Worm (Caenorhabditis elegans) whole organism, L1 larva: ENCODE data around the gene gpla-1.
A peak's percentile ranks its signal among the peaks of the same experiment; 100 is the strongest.

ENCODE experiments used
- C04F5.9 ChIP-seq: sonication (generic microtip); optimal IDR thresholded peaks from 2 replicates; lab custom pipeline; 2016; ENCODE audit warnings: missing genetic modification characterization, missing compliant biosample characterization
- C34B4.2 ChIP-seq: sonication (generic microtip); optimal IDR thresholded peaks from 2 replicates; lab custom pipeline; 2017; ENCODE audit warnings: mild to moderate bottlenecking, missing genetic modification characterization, missing compliant biosample characterization
- Y116A8C.19 ChIP-seq: sonication (generic microtip); optimal IDR thresholded peaks from 2 replicates; lab custom pipeline; 2016; ENCODE audit warnings: missing compliant biosample characterization, missing genetic modification characterization, borderline replicate concordance
- aly-2 ChIP-seq: fragments of 150-350 bp; optimal IDR thresholded peaks from 2 replicates; lab custom pipeline; 2014; ENCODE audit warnings: missing biosample characterization, missing genetic modification characterization
- ama-1 ChIP-seq: fragments of 150-350 bp; optimal IDR thresholded peaks from 2 replicates; lab custom pipeline; 2014
- blmp-1 ChIP-seq: fragments of 150-350 bp; optimal IDR thresholded peaks from 2 replicates; lab custom pipeline; 2014; ENCODE audit warnings: missing biosample characterization, missing genetic modification characterization
- ceh-63 ChIP-seq: fragments of 200-800 bp; sonication (Bioruptor generic); optimal IDR thresholded peaks from 2 replicates; lab custom pipeline; 2018; ENCODE audit warnings: mild to moderate bottlenecking, missing genetic modification characterization, missing compliant biosample characterization
- ceh-8 ChIP-seq: fragments of 200-800 bp; sonication (Bioruptor generic); optimal IDR thresholded peaks from 2 replicates; lab custom pipeline; 2018; ENCODE audit warnings: mild to moderate bottlenecking, missing genetic modification characterization, moderate library complexity, missing compliant biosample characterization
- ceh-82 ChIP-seq, 3 experiments: fragments of 150-350 bp in 1 of 3; sonication (generic microtip) in 2 of 3; optimal IDR thresholded peaks; 2 replicates each; lab custom pipeline; 2014 to 2017; ENCODE audit warnings: missing biosample characterization in 3 of 3, missing genetic modification characterization in 3 of 3
- ceh-88 ChIP-seq: fragments of 200-800 bp; sonication (Bioruptor generic); IDR thresholded peaks from 2 replicates; pipeline ENCODE4 v1.3.6; 2022; ENCODE audit warnings: missing genetic modification characterization, missing compliant biosample characterization
- ceh-90 ChIP-seq: sonication (generic microtip); optimal IDR thresholded peaks from 2 replicates; lab custom pipeline; 2016; ENCODE audit warnings: missing genetic modification characterization, missing compliant biosample characterization
- ces-1 ChIP-seq: fragments of 150-350 bp; optimal IDR thresholded peaks from 2 replicates; lab custom pipeline; 2014; ENCODE audit warnings: missing biosample characterization, missing genetic modification reagents, missing genetic modification characterization
- dpl-1 ChIP-seq, 3 experiments: fragments of 150-350 bp in 2 of 3; sonication (generic microtip) in 1 of 3; optimal IDR thresholded peaks; 2 replicates each; lab custom pipeline; 2014 to 2017; ENCODE audit warnings: missing biosample characterization in 3 of 3, missing genetic modification characterization in 3 of 3, missing genetic modification reagents in 3 of 3
- efl-1 ChIP-seq, 4 experiments: fragments of 150-350 bp; optimal IDR thresholded peaks in 3 of 4; peaks in 1 of 4; 1 replicate in 1 of 4; 2 replicates in 3 of 4; lab custom pipeline; 2014; ENCODE audit warnings: missing biosample characterization in 2 of 4, missing genetic modification characterization in 2 of 4, missing genetic modification reagents in 2 of 4
- egl-27 ChIP-seq, 2 experiments: fragments of 150-350 bp in 1 of 2; sonication (generic microtip); optimal IDR thresholded peaks; 3 replicates each; lab custom pipeline; 2017 to 2018; ENCODE audit warnings: missing biosample characterization in 2 of 2, missing genetic modification characterization in 2 of 2, missing genetic modification reagents in 2 of 2
- elt-2 ChIP-seq: sonication (generic microtip); optimal IDR thresholded peaks from 2 replicates; lab custom pipeline; 2016; ENCODE audit warnings: missing genetic modification characterization, mild to moderate bottlenecking, inconsistent platforms, missing compliant biosample characterization, missing genetic modification reagents
- elt-3 ChIP-seq, 6 experiments: fragments of 150-350 bp in 1 of 6; sonication (generic microtip); optimal IDR thresholded peaks; 2 replicates each; lab custom pipeline; 2017 to 2018; ENCODE audit warnings: missing biosample characterization in 6 of 6, missing genetic modification characterization in 6 of 6, inconsistent platforms in 1 of 6
- fkh-10 ChIP-seq: sonication (generic microtip); optimal IDR thresholded peaks from 2 replicates; lab custom pipeline; 2017; ENCODE audit warnings: missing biosample characterization, missing genetic modification reagents, missing genetic modification characterization
- fkh-4 ChIP-seq: sonication (generic microtip); optimal IDR thresholded peaks from 2 replicates; lab custom pipeline; 2016; ENCODE audit warnings: missing compliant biosample characterization, missing genetic modification characterization, borderline replicate concordance
- fkh-8 ChIP-seq: sonication (generic microtip); optimal IDR thresholded peaks from 2 replicates; lab custom pipeline; 2016; ENCODE audit warnings: mild to moderate bottlenecking, missing genetic modification characterization, missing compliant biosample characterization
- hlh-4 ChIP-seq: sonication (generic microtip); optimal IDR thresholded peaks from 2 replicates; lab custom pipeline; 2016; ENCODE audit warnings: mild to moderate bottlenecking, missing genetic modification characterization, missing compliant biosample characterization
- lin-13 ChIP-seq: fragments of 150-350 bp; optimal IDR thresholded peaks from 2 replicates; lab custom pipeline; 2014; ENCODE audit warnings: missing biosample characterization, missing genetic modification reagents, missing genetic modification characterization
- lin-14 ChIP-seq: fragments of 200-800 bp; sonication (Bioruptor generic); optimal IDR thresholded peaks from 2 replicates; lab custom pipeline; 2018; ENCODE audit warnings: mild to moderate bottlenecking, missing genetic modification characterization, moderate library complexity, missing compliant biosample characterization
- lin-35 ChIP-seq, 2 experiments: fragments of 150-350 bp; optimal IDR thresholded peaks; 2 replicates each; lab custom pipeline; 2014; ENCODE audit warnings: missing biosample characterization in 2 of 2, missing genetic modification characterization in 2 of 2, missing genetic modification reagents in 2 of 2
- lin-39 ChIP-seq: fragments of 150-350 bp; optimal IDR thresholded peaks from 2 replicates; lab custom pipeline; 2014; ENCODE audit warnings: missing biosample characterization, missing genetic modification reagents, missing genetic modification characterization
- lir-3 ChIP-seq: sonication (generic microtip); optimal IDR thresholded peaks from 2 replicates; lab custom pipeline; 2016; ENCODE audit warnings: mild to moderate bottlenecking, missing genetic modification characterization, moderate library complexity, missing compliant biosample characterization; ENCODE audit not compliant: poor library complexity
- lsy-2 ChIP-seq, 2 experiments: fragments of 150-350 bp; optimal IDR thresholded peaks; 2 replicates each; lab custom pipeline; 2014; ENCODE audit warnings: missing biosample characterization in 2 of 2, missing genetic modification characterization in 2 of 2
- mab-9 ChIP-seq: fragments of 200-800 bp; sonication (Bioruptor generic); IDR thresholded peaks from 2 replicates; pipeline ENCODE4 v1.3.6; 2022; ENCODE audit warnings: missing genetic modification reagents, missing genetic modification characterization, missing compliant biosample characterization
- nhr-11 ChIP-seq: fragments of 150-350 bp; optimal IDR thresholded peaks from 2 replicates; lab custom pipeline; 2014; ENCODE audit warnings: missing biosample characterization, missing genetic modification characterization
- nhr-19 ChIP-seq: fragments of 200-800 bp; sonication (Bioruptor generic); conservative IDR thresholded peaks from 2 replicates; pipeline ENCODE4 v1.3.6; 2022; ENCODE audit warnings: missing genetic modification characterization, missing compliant biosample characterization
- nhr-20 ChIP-seq: sonication (generic microtip); optimal IDR thresholded peaks from 2 replicates; lab custom pipeline; 2016; ENCODE audit warnings: mild to moderate bottlenecking, missing genetic modification characterization, missing compliant biosample characterization
- nhr-237 ChIP-seq: fragments of 150-350 bp; optimal IDR thresholded peaks from 2 replicates; lab custom pipeline; 2014; ENCODE audit warnings: missing biosample characterization, missing genetic modification characterization
- nhr-47 ChIP-seq: sonication (generic microtip); optimal IDR thresholded peaks from 2 replicates; lab custom pipeline; 2016; ENCODE audit warnings: mild to moderate bottlenecking, missing genetic modification characterization, moderate library complexity, missing compliant biosample characterization
- nhr-77 ChIP-seq: fragments of 150-350 bp; optimal IDR thresholded peaks from 2 replicates; lab custom pipeline; 2014; ENCODE audit warnings: missing biosample characterization, missing genetic modification characterization
- nhr-85 ChIP-seq: sonication (generic microtip); peaks from one replicate; lab custom pipeline; 2016; ENCODE audit warnings: missing genetic modification characterization, inconsistent platforms, missing compliant biosample characterization
- nhr-90 ChIP-seq: sonication (generic microtip); optimal IDR thresholded peaks from 2 replicates; lab custom pipeline; 2016; ENCODE audit warnings: mild to moderate bottlenecking, missing genetic modification characterization, missing compliant biosample characterization; ENCODE audit not compliant: poor library complexity
- pqm-1 ChIP-seq: sonication (generic microtip); optimal IDR thresholded peaks from 3 replicates; lab custom pipeline; 2017; ENCODE audit warnings: missing biosample characterization, missing genetic modification characterization
- rnt-1 ChIP-seq: sonication (generic microtip); optimal IDR thresholded peaks from 2 replicates; lab custom pipeline; 2016; ENCODE audit warnings: mild to moderate bottlenecking, missing genetic modification characterization, moderate library complexity, missing compliant biosample characterization
- snu-23 ChIP-seq: sonication (generic microtip); optimal IDR thresholded peaks from 2 replicates; lab custom pipeline; 2016; ENCODE audit warnings: missing genetic modification characterization, missing compliant biosample characterization
- sup-37 ChIP-seq: fragments of 200-800 bp; sonication (Bioruptor generic); optimal IDR thresholded peaks from 2 replicates; lab custom pipeline; 2018; ENCODE audit warnings: mild to moderate bottlenecking, missing genetic modification characterization, missing compliant biosample characterization
- tlp-1 ChIP-seq: fragments of 150-350 bp; optimal IDR thresholded peaks from 2 replicates; lab custom pipeline; 2014; ENCODE audit warnings: missing biosample characterization, missing genetic modification characterization
- unc-30 ChIP-seq: sonication (generic microtip); optimal IDR thresholded peaks from 2 replicates; lab custom pipeline; 2017; ENCODE audit warnings: missing biosample characterization, missing genetic modification characterization
- unc-62 ChIP-seq: fragments of 150-350 bp; optimal IDR thresholded peaks from 2 replicates; lab custom pipeline; 2014; ENCODE audit warnings: missing biosample characterization, missing genetic modification reagents, missing genetic modification characterization
- vab-15 ChIP-seq: sonication (generic microtip); optimal IDR thresholded peaks from 2 replicates; lab custom pipeline; 2017; ENCODE audit warnings: missing genotype, mild to moderate bottlenecking, missing genetic modification characterization, missing compliant biosample characterization
- zip-4 ChIP-seq: fragments of 200-800 bp; sonication (Bioruptor generic); optimal IDR thresholded peaks from 2 replicates; lab custom pipeline; 2018; ENCODE audit warnings: mild to moderate bottlenecking, missing genetic modification characterization, moderate library complexity, missing compliant biosample characterization
- ztf-4 ChIP-seq: fragments of 150-350 bp; optimal IDR thresholded peaks from 2 replicates; lab custom pipeline; 2014; ENCODE audit warnings: missing biosample characterization, missing genetic modification characterization

The gpla-1 gene

DNA sequence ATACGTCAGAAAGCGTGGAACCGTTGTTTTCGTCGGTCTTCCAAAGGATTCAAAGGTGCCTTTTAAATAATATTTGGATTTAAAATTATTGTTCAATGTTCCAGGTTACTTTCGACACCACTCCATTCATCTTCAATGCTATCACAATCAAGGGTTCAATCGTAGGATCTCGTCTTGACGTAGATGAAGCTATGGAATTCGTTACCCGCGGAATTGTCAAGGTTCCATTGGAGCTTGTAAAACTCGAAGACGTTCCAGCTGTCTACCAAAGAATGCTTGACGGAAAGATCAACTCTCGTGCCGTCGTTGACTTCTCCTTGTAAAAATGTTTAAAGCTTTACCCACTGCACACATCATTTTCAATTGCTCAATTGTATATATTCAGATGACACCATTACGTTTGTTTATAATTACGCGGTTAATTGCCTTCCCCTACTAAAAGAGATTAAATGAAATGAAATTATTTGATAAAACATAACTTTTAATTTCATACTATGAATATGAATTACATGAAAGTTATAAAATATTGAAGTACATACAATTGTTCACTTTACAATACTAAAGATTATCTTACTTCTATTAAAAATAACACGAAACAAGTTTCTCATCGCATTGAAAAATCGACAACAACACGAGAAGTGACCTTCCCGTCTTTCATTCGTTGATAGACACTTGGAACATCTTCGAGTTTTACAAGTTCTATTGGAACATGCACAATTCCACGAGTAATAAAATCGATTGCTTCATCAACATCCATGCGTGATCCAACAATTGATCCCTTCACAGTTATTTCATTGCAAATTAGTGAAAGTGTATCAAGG lies 48.3 kb downstream of the gpla-1 start (continued):
- no peak for TF ChIP-seq sup-37 (GFP tag; lab: Kevin White, UChicago)
- no peak for TF ChIP-seq tlp-1 (tag; lab: Kevin White, UChicago)
- TF ChIP-seq nhr-11 (tag; lab: Kevin White, UChicago): no peak
- no peak for TF ChIP-seq elt-2
- no peak for TF ChIP-seq egl-27 (tag; optimal IDR thresholded peaks at IDR 0.05; lab: Kevin White, UChicago)
- no peak for TF ChIP-seq mab-9
- TF ChIP-seq Y116A8C.19 (tag; lab: Kevin White, UChicago): no peak
- TF ChIP-seq nhr-20 (tag; lab: Kevin White, UChicago): peak; percentile 40
- no peak for TF ChIP-seq ceh-82 (tag; optimal IDR thresholded peaks at IDR 0.05; lab: Kevin White, UChicago)
- TF ChIP-seq lin-35 (GFP tag; optimal IDR thresholded peaks at IDR 0.05; lab: Kevin White, UChicago): peak in 1 of 2 experiments; percentile 50
- peak; percentile 12 to 37 (median 16) for TF ChIP-seq dpl-1 (GFP tag; optimal IDR thresholded peaks at IDR 0.05; lab: Kevin White, UChicago)
- TF ChIP-seq lsy-2 (tag; optimal IDR thresholded peaks at IDR 0.05; lab: Kevin White, UChicago): peak in 1 of 2 experiments; percentile 54
- peak; percentile 77 for TF ChIP-seq aly-2 (tag; lab: Kevin White, UChicago)
- no peak for TF ChIP-seq ceh-90 (tag; lab: Kevin White, UChicago)
- peak; percentile 62 for TF ChIP-seq snu-23
- TF ChIP-seq fkh-10 (GFP tag; lab: Kevin White, UChicago): no peak
- peak; percentile 74 for TF ChIP-seq nhr-85 (tag; lab: Kevin White, UChicago)
- TF ChIP-seq ceh-88 (GFP tag; lab: Robert Waterston, UW): peak; percentile 65
- no peak for TF ChIP-seq ces-1
- no peak for TF ChIP-seq fkh-8 (tag; lab: Kevin White, UChicago)
- TF ChIP-seq elt-3 (tag; optimal IDR thresholded peaks at IDR 0.05; lab: Kevin White, UChicago): peak in 1 of 6 experiments; percentile 3
- TF ChIP-seq ceh-8 (GFP tag; lab: Kevin White, UChicago): no peak
- TF ChIP-seq nhr-47 (tag; lab: Kevin White, UChicago): no peak
- TF ChIP-seq C04F5.9: peak; percentile 44
- TF ChIP-seq nhr-77: no peak
- TF ChIP-seq nhr-90 (tag; lab: Kevin White, UChicago): peak; percentile 60

DNA sequence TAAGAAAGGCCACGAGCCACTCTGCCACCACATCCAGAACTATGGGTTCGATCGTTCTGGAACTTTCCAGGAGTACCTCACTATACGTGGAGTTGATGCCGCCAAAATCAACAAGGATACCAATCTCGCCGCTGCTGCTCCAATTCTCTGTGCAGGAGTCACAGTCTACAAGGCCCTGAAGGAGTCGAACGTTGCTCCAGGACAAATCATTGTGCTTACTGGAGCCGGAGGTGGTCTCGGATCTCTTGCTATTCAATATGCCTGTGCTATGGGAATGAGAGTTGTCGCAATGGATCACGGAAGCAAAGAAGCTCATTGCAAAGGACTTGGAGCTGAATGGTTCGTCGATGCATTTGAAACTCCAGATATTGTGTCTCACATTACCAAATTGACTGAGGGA lies 49.0 kb downstream of the gpla-1 start:
- TF ChIP-seq nhr-47 (tag; lab: Kevin White, UChicago) (peak; percentile 9), efl-1 (optimal IDR thresholded peaks at IDR 0.05; lab: Kevin White, UChicago) (no peak), efl-1 (GFP tag; optimal IDR thresholded peaks at IDR 0.05 in 1 of 2; lab: Kevin White, UChicago) (peak in 1 of 2 experiments; percentile 91), tlp-1 (tag; lab: Kevin White, UChicago) (no peak), ama-1 (peak; percentile 93), ceh-63 (GFP tag; lab: Kevin White, UChicago) (no peak)
- TF ChIP-seq, all 84 proteins: peak for 3

DNA sequence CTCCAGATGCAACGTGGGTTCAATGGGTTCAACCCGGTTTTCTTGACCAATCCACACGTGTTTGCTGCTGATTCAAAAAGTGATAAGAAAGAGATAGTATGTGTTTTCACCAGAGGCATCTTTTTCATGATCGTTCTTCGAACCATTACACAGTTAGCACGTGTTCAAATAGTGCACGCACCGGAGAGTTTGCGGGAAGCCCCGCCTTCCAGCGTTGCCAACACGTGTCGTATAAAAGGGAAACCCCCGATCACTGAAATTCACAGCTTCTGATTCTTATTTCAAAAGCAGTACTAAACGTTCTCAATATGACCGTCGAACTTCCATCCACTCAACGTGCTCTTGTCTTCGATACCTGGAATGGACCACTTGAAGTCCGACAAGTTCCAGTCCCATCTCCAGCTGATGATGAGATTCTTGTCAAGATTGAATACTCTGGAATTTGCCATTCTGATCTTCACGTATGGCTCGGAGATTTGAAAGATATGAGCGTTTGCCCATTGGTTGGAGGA lies 49.6 kb downstream of the gpla-1 start, which contains the start of gene adh-1:
Gene adh-1 (plus strand): TSS at position 261 of the 512 bp plus-strand sequence.
- TF ChIP-seq unc-30 (tag; lab: Kevin White, UChicago): no peak
- TF ChIP-seq nhr-237: no peak
- TF ChIP-seq C04F5.9: peak; percentile 1
- peak; percentile 62 for TF ChIP-seq lin-13 (GFP tag; lab: Kevin White, UChicago)
- peak; percentile 75 for TF ChIP-seq elt-2
- peak; percentile 37 to 68 for TF ChIP-seq lin-35 (GFP tag; optimal IDR thresholded peaks at IDR 0.05; lab: Kevin White, UChicago)
- TF ChIP-seq ceh-63 (GFP tag; lab: Kevin White, UChicago): no peak
- TF ChIP-seq unc-62 (GFP tag; lab: Kevin White, UChicago): no peak
- TF ChIP-seq lir-3 (tag; lab: Kevin White, UChicago): peak; percentile 70
- TF ChIP-seq nhr-19 (GFP tag; lab: Robert Waterston, UW): peak; percentile 99
- peak; percentile 91 for TF ChIP-seq rnt-1 (tag; lab: Kevin White, UChicago)
- TF ChIP-seq ceh-8 (GFP tag; lab: Kevin White, UChicago): no peak
- peak; percentile 42 for TF ChIP-seq C34B4.2 (tag; lab: Kevin White, UChicago)
- TF ChIP-seq egl-27 (tag; optimal IDR thresholded peaks at IDR 0.05; lab: Kevin White, UChicago): no peak
- TF ChIP-seq lin-39 (tag; lab: Kevin White, UChicago): peak; percentile 72
- TF ChIP-seq fkh-4 (tag; lab: Kevin White, UChicago): no peak
- peak; percentile 97 for TF ChIP-seq lin-14
- no peak for TF ChIP-seq hlh-4 (tag; lab: Kevin White, UChicago)
- no peak for TF ChIP-seq pqm-1 (tag; lab: Kevin White, UChicago)
- TF ChIP-seq ztf-4 (tag; lab: Kevin White, UChicago): peak; percentile 56
- TF ChIP-seq blmp-1 (tag; lab: Kevin White, UChicago): peak; percentile 89
- no peak for TF ChIP-seq vab-15 (tag; lab: Kevin White, UChicago)
- TF ChIP-seq zip-4 (GFP tag; lab: Kevin White, UChicago): no peak
